Worm (Caenorhabditis elegans) whole organism, L1 larva: ENCODE results near the gene C04E6.4.
A peak's percentile ranks its signal among the peaks of the same experiment; 100 is the strongest.

Experiments used
- C34B4.2 ChIP-seq: sonication (generic microtip); optimal IDR thresholded peaks from 2 replicates; lab custom pipeline; 2017; ENCODE audit warnings: mild to moderate bottlenecking, missing genetic modification characterization, missing compliant biosample characterization
- aha-1 ChIP-seq: fragments of 150-350 bp; optimal IDR thresholded peaks from 2 replicates; lab custom pipeline; 2014; ENCODE audit warnings: missing biosample characterization, missing genetic modification characterization
- aly-2 ChIP-seq: fragments of 150-350 bp; optimal IDR thresholded peaks from 2 replicates; lab custom pipeline; 2014; ENCODE audit warnings: missing biosample characterization, missing genetic modification characterization
- ama-1 ChIP-seq: fragments of 150-350 bp; optimal IDR thresholded peaks from 2 replicates; lab custom pipeline; 2014
- ceh-82 ChIP-seq, 3 experiments: fragments of 150-350 bp in 1 of 3; sonication (generic microtip) in 2 of 3; optimal IDR thresholded peaks; 2 replicates each; lab custom pipeline; 2014 to 2017; ENCODE audit warnings: missing biosample characterization in 3 of 3, missing genetic modification characterization in 3 of 3
- ces-1 ChIP-seq: fragments of 150-350 bp; optimal IDR thresholded peaks from 2 replicates; lab custom pipeline; 2014; ENCODE audit warnings: missing biosample characterization, missing genetic modification reagents, missing genetic modification characterization
- dsc-1 ChIP-seq: sonication (generic microtip); optimal IDR thresholded peaks from 2 replicates; lab custom pipeline; 2016; ENCODE audit warnings: mild to moderate bottlenecking, missing genetic modification characterization, missing compliant biosample characterization
- efl-3 ChIP-seq: fragments of 200-800 bp; sonication (Bioruptor generic); optimal IDR thresholded peaks from 2 replicates; lab custom pipeline; 2018; ENCODE audit warnings: mild to moderate bottlenecking, missing genetic modification characterization, missing compliant biosample characterization
- egl-13 ChIP-seq: sonication (generic microtip); optimal IDR thresholded peaks from 2 replicates; lab custom pipeline; 2016; ENCODE audit warnings: missing genotype, missing genetic modification reagents, missing genetic modification characterization, missing compliant biosample characterization
- egl-27 ChIP-seq, 2 experiments: fragments of 150-350 bp in 1 of 2; sonication (generic microtip); optimal IDR thresholded peaks; 3 replicates each; lab custom pipeline; 2017 to 2018; ENCODE audit warnings: missing biosample characterization in 2 of 2, missing genetic modification characterization in 2 of 2, missing genetic modification reagents in 2 of 2
- elt-2 ChIP-seq: sonication (generic microtip); optimal IDR thresholded peaks from 2 replicates; lab custom pipeline; 2016; ENCODE audit warnings: missing genetic modification characterization, mild to moderate bottlenecking, inconsistent platforms, missing compliant biosample characterization, missing genetic modification reagents
- elt-3 ChIP-seq, 6 experiments: fragments of 150-350 bp in 1 of 6; sonication (generic microtip); optimal IDR thresholded peaks; 2 replicates each; lab custom pipeline; 2017 to 2018; ENCODE audit warnings: missing biosample characterization in 6 of 6, missing genetic modification characterization in 6 of 6, inconsistent platforms in 1 of 6
- ets-5 ChIP-seq: fragments of 200-800 bp; sonication (Bioruptor generic); IDR thresholded peaks from 2 replicates; pipeline ENCODE4 v1.3.6; 2022; ENCODE audit warnings: missing genetic modification characterization, missing compliant biosample characterization
- fkh-10 ChIP-seq: sonication (generic microtip); optimal IDR thresholded peaks from 2 replicates; lab custom pipeline; 2017; ENCODE audit warnings: missing biosample characterization, missing genetic modification reagents, missing genetic modification characterization
- fkh-4 ChIP-seq: sonication (generic microtip); optimal IDR thresholded peaks from 2 replicates; lab custom pipeline; 2016; ENCODE audit warnings: missing compliant biosample characterization, missing genetic modification characterization, borderline replicate concordance
- fkh-8 ChIP-seq: sonication (generic microtip); optimal IDR thresholded peaks from 2 replicates; lab custom pipeline; 2016; ENCODE audit warnings: mild to moderate bottlenecking, missing genetic modification characterization, missing compliant biosample characterization
- fos-1 ChIP-seq: fragments of 150-350 bp; optimal IDR thresholded peaks from 2 replicates; lab custom pipeline; 2014; ENCODE audit warnings: missing biosample characterization, missing genetic modification characterization
- grh-1 ChIP-seq: fragments of 200-800 bp; sonication (Bioruptor generic); IDR thresholded peaks from 2 replicates; pipeline ENCODE4 v1.3.6; 2022; ENCODE audit warnings: missing genetic modification reagents, missing genetic modification characterization, missing compliant biosample characterization
- hlh-17 ChIP-seq: fragments of 200-800 bp; sonication (Bioruptor generic); optimal IDR thresholded peaks from 2 replicates; lab custom pipeline; 2018; ENCODE audit warnings: missing genetic modification characterization, mild to moderate bottlenecking, missing compliant biosample characterization, moderate library complexity, borderline replicate concordance
- irx-1 ChIP-seq: sonication (generic microtip); optimal IDR thresholded peaks from 2 replicates; lab custom pipeline; 2016; ENCODE audit warnings: missing genetic modification characterization, missing compliant biosample characterization
- lin-15B ChIP-seq: fragments of 150-350 bp; sonication (generic microtip); optimal IDR thresholded peaks from 3 replicates; lab custom pipeline; 2014; ENCODE audit warnings: missing biosample characterization, missing genetic modification characterization
- lsy-2 ChIP-seq, 2 experiments: fragments of 150-350 bp; optimal IDR thresholded peaks; 2 replicates each; lab custom pipeline; 2014; ENCODE audit warnings: missing biosample characterization in 2 of 2, missing genetic modification characterization in 2 of 2
- mab-9 ChIP-seq: fragments of 200-800 bp; sonication (Bioruptor generic); IDR thresholded peaks from 2 replicates; pipeline ENCODE4 v1.3.6; 2022; ENCODE audit warnings: missing genetic modification reagents, missing genetic modification characterization, missing compliant biosample characterization
- nhr-12 ChIP-seq: sonication (generic microtip); optimal IDR thresholded peaks from 2 replicates; lab custom pipeline; 2017; ENCODE audit warnings: missing biosample characterization, missing genetic modification characterization
- nhr-237 ChIP-seq: fragments of 150-350 bp; optimal IDR thresholded peaks from 2 replicates; lab custom pipeline; 2014; ENCODE audit warnings: missing biosample characterization, missing genetic modification characterization
- nhr-47 ChIP-seq: sonication (generic microtip); optimal IDR thresholded peaks from 2 replicates; lab custom pipeline; 2016; ENCODE audit warnings: mild to moderate bottlenecking, missing genetic modification characterization, moderate library complexity, missing compliant biosample characterization
- nhr-71 ChIP-seq: sonication (generic microtip); optimal IDR thresholded peaks from 2 replicates; lab custom pipeline; 2016; ENCODE audit warnings: mild to moderate bottlenecking, missing genetic modification characterization, moderate library complexity, missing compliant biosample characterization
- nhr-76 ChIP-seq: sonication (generic microtip); optimal IDR thresholded peaks from 2 replicates; lab custom pipeline; 2017; ENCODE audit warnings: missing biosample characterization, missing genetic modification characterization
- nhr-77 ChIP-seq: fragments of 150-350 bp; optimal IDR thresholded peaks from 2 replicates; lab custom pipeline; 2014; ENCODE audit warnings: missing biosample characterization, missing genetic modification characterization
- rnt-1 ChIP-seq: sonication (generic microtip); optimal IDR thresholded peaks from 2 replicates; lab custom pipeline; 2016; ENCODE audit warnings: mild to moderate bottlenecking, missing genetic modification characterization, moderate library complexity, missing compliant biosample characterization
- skn-1 ChIP-seq: fragments of 150-350 bp; optimal IDR thresholded peaks from 2 replicates; lab custom pipeline; 2014; ENCODE audit warnings: missing biosample characterization, missing genetic modification characterization
- snpc-4 ChIP-seq: fragments of 150-350 bp; optimal IDR thresholded peaks from 2 replicates; lab custom pipeline; 2014; ENCODE audit warnings: missing biosample characterization, missing genetic modification characterization
- sox-4 ChIP-seq: sonication (generic microtip); optimal IDR thresholded peaks from 2 replicates; lab custom pipeline; 2016; ENCODE audit warnings: missing genetic modification characterization, missing compliant biosample characterization
- sup-37 ChIP-seq: fragments of 200-800 bp; sonication (Bioruptor generic); optimal IDR thresholded peaks from 2 replicates; lab custom pipeline; 2018; ENCODE audit warnings: mild to moderate bottlenecking, missing genetic modification characterization, missing compliant biosample characterization
- swsn-7 ChIP-seq: sonication (generic microtip); optimal IDR thresholded peaks from 2 replicates; lab custom pipeline; 2016; ENCODE audit warnings: missing genetic modification characterization, missing compliant biosample characterization
- tbx-2 ChIP-seq: sonication (generic microtip); optimal IDR thresholded peaks from 2 replicates; lab custom pipeline; 2016; ENCODE audit warnings: missing genetic modification characterization, missing compliant biosample characterization
- unc-130 ChIP-seq: fragments of 150-350 bp; optimal IDR thresholded peaks from 2 replicates; lab custom pipeline; 2017; ENCODE audit warnings: missing biosample characterization, missing genetic modification characterization, inconsistent platforms
- unc-30 ChIP-seq: sonication (generic microtip); optimal IDR thresholded peaks from 2 replicates; lab custom pipeline; 2017; ENCODE audit warnings: missing biosample characterization, missing genetic modification characterization
- unc-86 ChIP-seq: sonication (generic microtip); optimal IDR thresholded peaks from 2 replicates; lab custom pipeline; 2016; ENCODE audit warnings: missing genetic modification characterization, missing compliant biosample characterization
- unc-98 ChIP-seq: fragments of 200-800 bp; sonication (Bioruptor generic); IDR thresholded peaks from 2 replicates; pipeline ENCODE4 v1.3.6; 2022; ENCODE audit warnings: missing genetic modification characterization, missing compliant biosample characterization
- vab-15 ChIP-seq: sonication (generic microtip); optimal IDR thresholded peaks from 2 replicates; lab custom pipeline; 2017; ENCODE audit warnings: missing genotype, mild to moderate bottlenecking, missing genetic modification characterization, missing compliant biosample characterization
- xbp-1 ChIP-seq: sonication (generic microtip); optimal IDR thresholded peaks from 2 replicates; lab custom pipeline; 2016; ENCODE audit warnings: missing genetic modification characterization, missing compliant biosample characterization
- zip-4 ChIP-seq: fragments of 200-800 bp; sonication (Bioruptor generic); optimal IDR thresholded peaks from 2 replicates; lab custom pipeline; 2018; ENCODE audit warnings: mild to moderate bottlenecking, missing genetic modification characterization, moderate library complexity, missing compliant biosample characterization
- ztf-11 ChIP-seq, 2 experiments: sonication (generic microtip); optimal IDR thresholded peaks; 2 replicates each; lab custom pipeline; 2016 to 2017; ENCODE audit warnings: missing genetic modification characterization in 2 of 2, missing biosample characterization in 1 of 2, missing compliant biosample characterization in 1 of 2

The C04E6.4 gene

ce11 chrV:5917707-5918106 lies 10.5 kb downstream of the C04E6.4 start, which contains the start of gene lrpr-1 (continued):
- TF ChIP-seq nhr-76: no peak
- peak; percentile 86 for TF ChIP-seq unc-86 (tag; lab: Kevin White, UChicago)
- TF ChIP-seq ztf-11 (tag; optimal IDR thresholded peaks at IDR 0.05; lab: Kevin White, UChicago): peak in 1 of 2 experiments; percentile 99
- no peak for TF ChIP-seq aha-1 (tag; lab: Kevin White, UChicago)
- TF ChIP-seq snpc-4 (tag; lab: Kevin White, UChicago): peak; percentile 59
- TF ChIP-seq efl-3 (GFP tag; lab: Kevin White, UChicago): peak; percentile 90
- peak; percentile 85 to 87 for TF ChIP-seq lsy-2 (tag; optimal IDR thresholded peaks at IDR 0.05; lab: Kevin White, UChicago)
- TF ChIP-seq egl-27 (tag; optimal IDR thresholded peaks at IDR 0.05; lab: Kevin White, UChicago): no peak
- peak; percentile 92 for TF ChIP-seq unc-98 (GFP tag; lab: Robert Waterston, UW)
- no peak for TF ChIP-seq unc-30
- peak; percentile 93 for TF ChIP-seq swsn-7 (tag; lab: Kevin White, UChicago)
- peak; percentile 100 for TF ChIP-seq fkh-4 (tag; lab: Kevin White, UChicago)
- TF ChIP-seq sup-37 (GFP tag; lab: Kevin White, UChicago): peak; percentile 75
- TF ChIP-seq C34B4.2: peak; percentile 32
- no peak for TF ChIP-seq ama-1 (lab: Kevin White, UChicago)
- TF ChIP-seq ceh-82 (tag; optimal IDR thresholded peaks at IDR 0.05; lab: Kevin White, UChicago): peak; percentile 71 to 82 (median 78)
- peak; percentile 96 for TF ChIP-seq xbp-1
- TF ChIP-seq mab-9 (GFP tag; lab: Robert Waterston, UW): peak; percentile 91
- no peak for TF ChIP-seq unc-130
- peak; percentile 56 for TF ChIP-seq lin-15B
- peak; percentile 45 for TF ChIP-seq nhr-237 (tag; lab: Kevin White, UChicago)
- peak; percentile 86 for TF ChIP-seq zip-4 (GFP tag; lab: Kevin White, UChicago)
- TF ChIP-seq irx-1: peak; percentile 98
- TF ChIP-seq ets-5 (GFP tag; lab: Robert Waterston, UW): no peak
- TF ChIP-seq fkh-10: peak; percentile 24
- peak; percentile 88 for TF ChIP-seq grh-1 (GFP tag; lab: Robert Waterston, UW)
- peak; percentile 66 for TF ChIP-seq skn-1 (tag; lab: Kevin White, UChicago)
- peak; percentile 43 for TF ChIP-seq vab-15 (tag; lab: Kevin White, UChicago)
- peak; percentile 96 for TF ChIP-seq egl-13 (tag; lab: Kevin White, UChicago)
- TF ChIP-seq nhr-77: peak; percentile 36
- TF ChIP-seq elt-2 (tag; lab: Kevin White, UChicago): peak; percentile 89
- TF ChIP-seq elt-3 (tag; optimal IDR thresholded peaks at IDR 0.05; lab: Kevin White, UChicago): peak in 2 of 6 experiments; percentile 16 to 35
- peak; percentile 71 for TF ChIP-seq hlh-17 (GFP tag; lab: Kevin White, UChicago)
- TF ChIP-seq sox-4 (tag; lab: Kevin White, UChicago): peak; percentile 98

- TF ChIP-seq fos-1 (tag; lab: Kevin White, UChicago) (no peak), aly-2 (tag; lab: Kevin White, UChicago) (no peak), nhr-12 (no peak), nhr-47 (tag; lab: Kevin White, UChicago) (no peak), unc-30 (no peak), grh-1 (GFP tag; lab: Robert Waterston, UW) (no peak)
- TF ChIP-seq, all 84 proteins: peak for 0
These were observed 12.7 kb downstream of the C04E6.4 start, which contains the start of gene C04E6.12 for ce11 chrV:5919887-5920286. C04E6.12 (minus strand) TSS chrV:5919987.

ce11 chrV:5921761-5922160 lies 14.6 kb downstream of the C04E6.4 start:
- TF ChIP-seq dsc-1 (tag; lab: Kevin White, UChicago) (peak; percentile 75), tbx-2 (no peak), nhr-47 (tag; lab: Kevin White, UChicago) (peak; percentile 63), nhr-71 (peak; percentile 47), ces-1 (GFP tag; lab: Kevin White, UChicago) (no peak), unc-98 (GFP tag; lab: Robert Waterston, UW) (no peak), lin-15B (no peak), fkh-8 (tag; lab: Kevin White, UChicago) (peak; percentile 38), ceh-82 (tag; optimal IDR thresholded peaks at IDR 0.05; lab: Kevin White, UChicago) (no peak), rnt-1 (tag; lab: Kevin White, UChicago) (no peak)
